Fruit fly (Drosophila melanogaster): ENCODE measurements around the gene CG33257.

The CG33257 gene

DNA sequence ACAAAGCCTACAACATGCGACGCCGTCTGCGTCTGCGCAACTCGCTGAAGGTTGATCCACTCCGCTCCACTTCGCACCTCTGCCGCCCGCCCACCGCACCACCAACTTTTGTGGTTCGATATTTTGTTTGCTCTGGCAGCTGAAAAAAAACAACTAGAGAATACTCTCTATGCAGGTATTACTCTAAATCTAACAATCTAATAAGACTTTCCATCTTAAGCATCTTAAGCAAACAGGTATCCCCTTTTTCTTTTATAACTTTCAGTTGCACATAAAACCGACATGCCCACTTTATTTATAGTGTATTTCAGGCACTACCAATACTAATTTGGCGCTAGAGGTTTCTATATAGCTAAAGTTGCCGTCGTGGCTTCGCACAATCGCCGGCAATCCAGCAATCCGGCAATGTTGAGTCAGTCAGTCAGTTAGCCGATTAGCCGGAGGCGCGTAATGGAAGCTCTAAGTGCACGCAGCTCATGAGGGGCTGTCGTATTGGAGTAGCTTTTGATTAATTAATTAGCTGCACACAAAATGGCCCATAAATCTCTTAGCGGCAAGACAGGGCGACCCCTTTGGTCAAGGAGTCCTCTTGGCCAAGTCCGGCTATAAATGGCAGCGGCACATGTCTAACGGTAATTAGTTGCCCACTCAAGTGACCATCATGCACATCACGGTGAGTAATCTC is 17.8 kb upstream of the CG33257 start, which contains the start of gene CG13058 (continued):
- peak; percentile 10 for TF ChIP-seq Bdp1 (GFP tag; optimal IDR thresholded peaks at IDR 0.05)
- no peak for TF ChIP-seq ac (GFP tag; optimal IDR thresholded peaks at IDR 0.05)
- peak; percentile 4 for TF ChIP-seq shn (GFP tag; optimal IDR thresholded peaks at IDR 0.05)
- TF ChIP-seq Dref (GFP tag; IDR thresholded peaks at IDR 0.05): no peak
- no peak for TF ChIP-seq tup (GFP tag; optimal IDR thresholded peaks at IDR 0.05)
- no peak for TF ChIP-seq CG32532 (GFP tag; IDR thresholded peaks at IDR 0.05)
- TF ChIP-seq CG9876 (GFP tag; optimal IDR thresholded peaks at IDR 0.05): no peak
- TF ChIP-seq klu (GFP tag; IDR thresholded peaks at IDR 0.05): no peak
- TF ChIP-seq CG11560 (tag; IDR thresholded peaks at IDR 0.05): 0 out of 3 replicates have a peak, but pooled peaks have one; percentile 41
- no peak; the same call in 1 of the 2 replicates for TF ChIP-seq chm (GFP tag; IDR thresholded peaks at IDR 0.05)
- TF ChIP-seq CG8290 (GFP tag; optimal IDR thresholded peaks at IDR 0.05): no peak
- peak in 1 of 2 experiments; percentile 81 for TF ChIP-seq CG8290 (tag; optimal IDR thresholded peaks at IDR 0.05)
- no peak for TF ChIP-seq CG10959 (GFP tag; IDR thresholded peaks at IDR 0.05)
- TF ChIP-seq Poxn (GFP tag; IDR thresholded peaks at IDR 0.05): no peak
- peak; percentile 69 for TF ChIP-seq CG7556 (GFP tag; optimal IDR thresholded peaks at IDR 0.05)
- no peak for TF ChIP-seq CG17802 (tag; optimal IDR thresholded peaks at IDR 0.05)
- TF ChIP-seq CG8281 (tag; optimal IDR thresholded peaks at IDR 0.05): peak; percentile 79
- no peak for TF ChIP-seq Deaf1 (tag; optimal IDR thresholded peaks at IDR 0.05)
- no peak for TF ChIP-seq Trl (optimal IDR thresholded peaks at IDR 0.05)
- TF ChIP-seq Trl (GFP tag; optimal IDR thresholded peaks at IDR 0.05): no peak
- TF ChIP-seq CG7357 (GFP tag; IDR thresholded peaks at IDR 0.05): 0 out of 3 replicates have a peak, but pooled peaks have one; percentile 41
- no peak for TF ChIP-seq CG12299 (tag; optimal IDR thresholded peaks at IDR 0.05)
- TF ChIP-seq ato (GFP tag; IDR thresholded peaks at IDR 0.05; ENCODE audit: partially characterized antibody): no peak
- peak; percentile 13 for TF ChIP-seq disco-r (GFP tag; optimal IDR thresholded peaks at IDR 0.05)
- TF ChIP-seq Hmr (GFP tag; optimal IDR thresholded peaks at IDR 0.05): peak; percentile 61
- peak in 1 of 2 experiments; percentile 15 for TF ChIP-seq Eip74EF (GFP tag; optimal IDR thresholded peaks at IDR 0.05)
- peak; percentile 2 for TF ChIP-seq tio (GFP tag; optimal IDR thresholded peaks at IDR 0.05)
- no peak for TF ChIP-seq CG10321 (GFP tag; IDR thresholded peaks at IDR 0.05)
- TF ChIP-seq HmgZ (tag; optimal IDR thresholded peaks at IDR 0.05): peak; percentile 65
- no peak for TF ChIP-seq ERR (GFP tag; optimal IDR thresholded peaks at IDR 0.05)
- no peak for TF ChIP-seq fd64A (GFP tag; optimal IDR thresholded peaks at IDR 0.05)
- peak; percentile 59 for TF ChIP-seq ap (GFP tag; IDR thresholded peaks at IDR 0.05)
- peak; percentile 64 for TF ChIP-seq odd (GFP tag; optimal IDR thresholded peaks at IDR 0.05)
- TF ChIP-seq Oli (tag; optimal IDR thresholded peaks at IDR 0.05): peak; percentile 74
- TF ChIP-seq NC2α (GFP tag; optimal IDR thresholded peaks at IDR 0.05): no peak
- TF ChIP-seq Sry-β (GFP tag; optimal IDR thresholded peaks at IDR 0.05): no peak
- peak in 1 of 2 experiments; percentile 48 for TF ChIP-seq dpn (GFP tag; optimal IDR thresholded peaks at IDR 0.05)
- no peak for TF ChIP-seq pum (GFP tag; optimal IDR thresholded peaks at IDR 0.05)
- peak; percentile 44 for TF ChIP-seq ttk (GFP tag; IDR thresholded peaks at IDR 0.05)
- TF ChIP-seq CG18599 (GFP tag; optimal IDR thresholded peaks at IDR 0.05): peak; percentile 78
- TF ChIP-seq Hr3 (GFP tag; optimal IDR thresholded peaks at IDR 0.05): peak; percentile 48
- peak; percentile 74 for TF ChIP-seq CG12219 (GFP tag; optimal IDR thresholded peaks at IDR 0.05)
- no peak for TF ChIP-seq jumu (GFP tag; optimal IDR thresholded peaks at IDR 0.05)
- TF ChIP-seq CrebB (tag; optimal IDR thresholded peaks at IDR 0.05): peak; percentile 31
- no peak for TF ChIP-seq aop (GFP tag; IDR thresholded peaks at IDR 0.05)
- TF ChIP-seq maf-S (GFP tag; optimal IDR thresholded peaks at IDR 0.05): peak; percentile 16
- TF ChIP-seq CG31388 (GFP tag; optimal IDR thresholded peaks at IDR 0.05): no peak
- TF ChIP-seq GATAe (GFP tag; conservative IDR thresholded peaks at IDR 0.05): no peak
- TF ChIP-seq CG14050 (GFP tag; IDR thresholded peaks at IDR 0.05): peak; percentile 76
- no peak for TF ChIP-seq BEAF-32 (GFP tag; optimal IDR thresholded peaks at IDR 0.05)
- no peak for TF ChIP-seq E2f1 (GFP tag; IDR thresholded peaks at IDR 0.05)
